Worm (Caenorhabditis elegans): Measurements from ENCODE around the gene T11B7.5.

T11B7.5 gene

ce11 chrIV:8888525-8889026 lies 32.7 kb upstream of the T11B7.5 start, which contains the start of gene oma-1 (continued):
- TF ChIP-seq ceh-100 (GFP tag; IDR thresholded peaks at IDR 0.05): 0 out of 2 replicates have a peak, but pooled peaks have one; percentile 13
- TF ChIP-seq dox-1 (GFP tag; IDR thresholded peaks at IDR 0.05): no peak
- TF ChIP-seq xnd-1 (tag; optimal IDR thresholded peaks at IDR 0.05): peak; percentile 95
- no peak for TF ChIP-seq lsy-27 (tag; optimal IDR thresholded peaks at IDR 0.05; ENCODE audit: borderline replicate concordance, insufficient read depth)
- no peak for TF ChIP-seq egrh-3 (GFP tag; IDR thresholded peaks at IDR 0.05)
- peak; percentile 88 for TF ChIP-seq D2030.7 (GFP tag; IDR thresholded peaks at IDR 0.05)
- TF ChIP-seq lin-54 (GFP tag; optimal IDR thresholded peaks at IDR 0.05): no peak
- TF ChIP-seq C17E4.6 (GFP tag; IDR thresholded peaks at IDR 0.05): 0 out of 2 replicates have a peak, but pooled peaks have one; percentile 14
- TF ChIP-seq ztf-26 (tag; optimal IDR thresholded peaks at IDR 0.05): no peak
- TF ChIP-seq ceh-27 (GFP tag; optimal IDR thresholded peaks at IDR 0.05): no peak
- no peak for TF ChIP-seq zim-3 (tag; optimal IDR thresholded peaks at IDR 0.05)
- no peak for TF ChIP-seq let-607 (tag; optimal IDR thresholded peaks at IDR 0.05)
- TF ChIP-seq F55B11.4 (tag; optimal IDR thresholded peaks at IDR 0.05; ENCODE audit: borderline replicate concordance, insufficient read depth): no peak
- peak; percentile 36; the same call in 1 of the 2 replicates for TF ChIP-seq B0019.2 (GFP tag; conservative IDR thresholded peaks at IDR 0.05)
- no peak for TF ChIP-seq T07F8.4 (tag; optimal IDR thresholded peaks at IDR 0.05)
- no peak for TF ChIP-seq B0035.1 (tag; optimal IDR thresholded peaks at IDR 0.05)
- TF ChIP-seq ceh-91 (GFP tag; IDR thresholded peaks at IDR 0.05): peak; percentile 91
- no peak for TF ChIP-seq mel-28 (tag; optimal IDR thresholded peaks at IDR 0.05; ENCODE audit: borderline replicate concordance)
- TF ChIP-seq F33H1.4 (GFP tag; IDR thresholded peaks at IDR 0.05): peak; percentile 95
- peak; percentile 44 for TF ChIP-seq unc-130 (GFP tag; optimal IDR thresholded peaks at IDR 0.05)
- no peak for TF ChIP-seq aptf-3 (GFP tag; IDR thresholded peaks at IDR 0.05)
- no peak for TF ChIP-seq sdz-38 (tag; optimal IDR thresholded peaks at IDR 0.05)
- no peak for TF ChIP-seq mes-4 (tag; optimal IDR thresholded peaks at IDR 0.05)
- TF ChIP-seq madf-6 (GFP tag; IDR thresholded peaks at IDR 0.05): peak; percentile 99
- peak; percentile 56; the same call in 1 of the 2 replicates for TF ChIP-seq attf-3 (GFP tag; conservative IDR thresholded peaks at IDR 0.05)
- no peak for TF ChIP-seq ama-1 (optimal IDR thresholded peaks at IDR 0.05)
- TF ChIP-seq ama-1 (GFP tag; optimal IDR thresholded peaks at IDR 0.05): no peak
- TF ChIP-seq efl-1 (GFP tag; optimal IDR thresholded peaks at IDR 0.05): peak; percentile 95
- no peak for TF ChIP-seq zfh-2 (GFP tag; conservative IDR thresholded peaks at IDR 0.05)
- TF ChIP-seq ceh-79 (tag; optimal IDR thresholded peaks at IDR 0.05): no peak
- TF ChIP-seq sea-2 (GFP tag; IDR thresholded peaks at IDR 0.05): no peak
- TF ChIP-seq dpl-1 (GFP tag; optimal IDR thresholded peaks at IDR 0.05): peak; percentile 83
- TF ChIP-seq madf-8 (GFP tag; conservative IDR thresholded peaks at IDR 0.05): peak; percentile 98

ce11 chrIV:8886228-8886627 lies 30.4 kb upstream of the T11B7.5 start, which contains the start of gene C09G9.5:
C09G9.5 (plus strand) TSS chrIV:8886528.
- no peak for TF ChIP-seq lir-1 (GFP tag; conservative IDR thresholded peaks at IDR 0.05)
- no peak for TF ChIP-seq F57C9.4 (tag; optimal IDR thresholded peaks at IDR 0.05)
- TF ChIP-seq F22D6.2 (tag; optimal IDR thresholded peaks at IDR 0.05): no peak
- no peak for TF ChIP-seq madf-10 (tag; optimal IDR thresholded peaks at IDR 0.05)

ce11 chrIV:8881181-8881580 lies 25.3 kb upstream of the T11B7.5 start, which contains the start of gene C09G9.8:
C09G9.8 (plus strand) TSS chrIV:8881481.
- no peak for TF ChIP-seq mel-28 (tag; optimal IDR thresholded peaks at IDR 0.05; ENCODE audit: borderline replicate concordance)
- no peak for TF ChIP-seq egrh-3 (GFP tag; IDR thresholded peaks at IDR 0.05)

Measured in whole organism, young adult.